Fruit fly (Drosophila melanogaster) whole organism, embryonic: ENCODE measurements around the gene Ac76E.

Source experiments
- Blimp-1 ChIP-seq: fragments of 200-800 bp; sonication (Bioruptor generic); optimal IDR thresholded peaks from 3 replicates; lab custom pipeline; 2018; ENCODE audit warnings: missing biosample characterization, missing genetic modification characterization, mild to moderate bottlenecking, moderate library complexity, missing genetic modification reagents
- BtbVII ChIP-seq: fragments of 200-800 bp; sonication (Bioruptor generic); optimal IDR thresholded peaks from 3 replicates; lab custom pipeline; 2017; ENCODE audit warnings: missing biosample characterization, mild to moderate bottlenecking, missing genetic modification characterization
- CG10366 ChIP-seq: fragments of 200-800 bp; sonication (Bioruptor generic); IDR thresholded peaks from 2 replicates; pipeline ENCODE4 v1.3.6; 2022; ENCODE audit warnings: missing biosample characterization, missing genetic modification characterization
- CG10654 ChIP-seq: fragments of 200-800 bp; sonication (Bioruptor generic); optimal IDR thresholded peaks from 2 replicates; lab custom pipeline; 2016; ENCODE audit warnings: missing biosample characterization, missing genetic modification characterization
- CG12299 ChIP-seq: fragments of 200-800 bp; sonication (Bioruptor generic); optimal IDR thresholded peaks from 2 replicates; lab custom pipeline; 2018; ENCODE audit warnings: missing biosample characterization, mild to moderate bottlenecking, missing genetic modification characterization
- CG12391 ChIP-seq: fragments of 200-800 bp; sonication (Bioruptor generic); optimal IDR thresholded peaks from 3 replicates; lab custom pipeline; 2018; ENCODE audit warnings: missing biosample characterization, mild to moderate bottlenecking, missing genetic modification characterization, moderate library complexity
- CG14441 ChIP-seq: fragments of 200-800 bp; sonication (Bioruptor generic); IDR thresholded peaks from 2 replicates; pipeline ENCODE4 v1.3.6; 2022; ENCODE audit warnings: missing biosample characterization, missing genetic modification characterization
- CG14667 ChIP-seq: fragments of 200-800 bp; sonication (Bioruptor generic); IDR thresholded peaks from 2 replicates; pipeline ENCODE4 v1.3.6; 2022; ENCODE audit warnings: missing biosample characterization, missing genetic modification characterization
- CG1603 ChIP-seq: fragments of 200-800 bp; sonication (Bioruptor generic); optimal IDR thresholded peaks from 2 replicates; lab custom pipeline; 2019; ENCODE audit warnings: missing biosample characterization, mild to moderate bottlenecking, missing genetic modification characterization, moderate library complexity
- CG16813 ChIP-seq: fragments of 200-800 bp; sonication (Bioruptor generic); IDR thresholded peaks from 3 replicates; pipeline ENCODE4 v1.3.6; 2022; ENCODE audit warnings: missing biosample characterization, missing genetic modification characterization; ENCODE audit not compliant: partially characterized antibody
- CG18011 ChIP-seq: fragments of 200-800 bp; sonication (Bioruptor generic); optimal IDR thresholded peaks from 2 replicates; lab custom pipeline; 2017; ENCODE audit warnings: missing biosample characterization, missing genetic modification characterization, mild to moderate bottlenecking, moderate library complexity, missing genotype
- CG18262 ChIP-seq: fragments of 200-800 bp; optimal IDR thresholded peaks from 3 replicates; lab custom pipeline; 2019; ENCODE audit warnings: missing biosample characterization, mild to moderate bottlenecking, missing genetic modification characterization, moderate library complexity
- CG1832 ChIP-seq: fragments of 200-800 bp; sonication (Bioruptor generic); optimal IDR thresholded peaks from 2 replicates; lab custom pipeline; 2017; ENCODE audit warnings: missing biosample characterization, mild to moderate bottlenecking, missing genetic modification characterization, inconsistent platforms
- CG18764 ChIP-seq: fragments of 200-800 bp; sonication (Bioruptor generic); optimal IDR thresholded peaks from 3 replicates; lab custom pipeline; 2016; ENCODE audit warnings: missing biosample characterization, missing genetic modification characterization
- CG2129 ChIP-seq: fragments of 200-800 bp; sonication (Bioruptor generic); IDR thresholded peaks from 2 replicates; pipeline ENCODE4 v1.3.6; 2022; ENCODE audit warnings: missing biosample characterization, missing genetic modification characterization; ENCODE audit not compliant: partially characterized antibody
- CG30431 ChIP-seq: fragments of 200-800 bp; sonication (Bioruptor generic); optimal IDR thresholded peaks from 2 replicates; lab custom pipeline; 2017; ENCODE audit warnings: missing biosample characterization, missing genetic modification characterization
- CG3407 ChIP-seq: fragments of 200-800 bp; sonication (Bioruptor generic); optimal IDR thresholded peaks from 2 replicates; lab custom pipeline; 2018; ENCODE audit warnings: missing biosample characterization, mild to moderate bottlenecking, missing genetic modification characterization
- CG3847 ChIP-seq: fragments of 200-800 bp; sonication (Bioruptor generic); IDR thresholded peaks from 2 replicates; pipeline ENCODE4 v1.3.6; 2022; ENCODE audit warnings: missing biosample characterization, missing genetic modification characterization
- CG4282 ChIP-seq: fragments of 200-800 bp; sonication (Bioruptor generic); optimal IDR thresholded peaks from 2 replicates; lab custom pipeline; 2016; ENCODE audit warnings: missing biosample characterization, missing genetic modification characterization
- CG43689 ChIP-seq: fragments of 200-800 bp; sonication (Bioruptor generic); IDR thresholded peaks from 2 replicates; pipeline ENCODE4 v1.3.6; 2022; ENCODE audit warnings: missing biosample characterization, missing genetic modification characterization
- CG8290 ChIP-seq, 3 experiments: fragments of 200-800 bp; sonication (Bioruptor generic); optimal IDR thresholded peaks; 2 replicates each; lab custom pipeline; 2016 to 2019; ENCODE audit warnings: missing biosample characterization in 3 of 3, missing genetic modification characterization in 3 of 3, mild to moderate bottlenecking in 2 of 3, moderate library complexity in 1 of 3
- Dip2 ChIP-seq: fragments of 200-800 bp; sonication (Bioruptor generic); IDR thresholded peaks from 2 replicates; pipeline ENCODE4 v1.3.6; 2022; ENCODE audit warnings: missing biosample characterization, missing genetic modification characterization
- Doc2 ChIP-seq: fragments of 200-800 bp; sonication (Bioruptor generic); IDR thresholded peaks from 2 replicates; pipeline ENCODE4 v1.3.6; 2022; ENCODE audit warnings: missing biosample characterization, missing genetic modification characterization
- Elba2 ChIP-seq: fragments of 200-800 bp; sonication (Bioruptor generic); optimal IDR thresholded peaks from 3 replicates; lab custom pipeline; 2016; ENCODE audit warnings: missing biosample characterization, missing genetic modification characterization
- Ets65A ChIP-seq: fragments of 200-800 bp; sonication (Bioruptor generic); peaks from one replicate; lab custom pipeline; 2016; ENCODE audit warnings: missing biosample characterization, missing genetic modification characterization
- Hr3 ChIP-seq: fragments of 200-800 bp; sonication (Bioruptor generic); optimal IDR thresholded peaks from 3 replicates; lab custom pipeline; 2016; ENCODE audit warnings: missing biosample characterization, missing genetic modification characterization
- MTF-1 ChIP-seq: fragments of 200-800 bp; sonication (Bioruptor generic); optimal IDR thresholded peaks from 2 replicates; lab custom pipeline; 2018; ENCODE audit warnings: missing biosample characterization, mild to moderate bottlenecking, missing genetic modification characterization, borderline replicate concordance
- Mad ChIP-seq: fragments of 200-800 bp; sonication (Bioruptor generic); optimal IDR thresholded peaks from 2 replicates; lab custom pipeline; 2016; ENCODE audit warnings: missing biosample characterization, missing genetic modification characterization
- Myb ChIP-seq: fragments of 200-800 bp; sonication (Bioruptor generic); optimal IDR thresholded peaks from 2 replicates; lab custom pipeline; 2016; ENCODE audit warnings: missing biosample characterization, missing genetic modification characterization
- NFAT ChIP-seq: fragments of 200-800 bp; sonication (Bioruptor generic); IDR thresholded peaks from 2 replicates; pipeline ENCODE4 v1.3.6; 2022; ENCODE audit warnings: missing biosample characterization, missing genetic modification characterization
- Nf-YA ChIP-seq: fragments of 200-800 bp; sonication (Bioruptor generic); IDR thresholded peaks from 2 replicates; pipeline ENCODE4 v1.3.6; 2022; ENCODE audit warnings: missing biosample characterization, missing genetic modification characterization
- Six4 ChIP-seq: fragments of 200-800 bp; sonication (Bioruptor generic); optimal IDR thresholded peaks from 2 replicates; lab custom pipeline; 2016; ENCODE audit warnings: missing biosample characterization, missing genetic modification characterization
- Sry-β ChIP-seq: fragments of 200-800 bp; sonication (Bioruptor generic); optimal IDR thresholded peaks from 2 replicates; lab custom pipeline; 2018; ENCODE audit warnings: missing biosample characterization, mild to moderate bottlenecking, missing genetic modification characterization, moderate library complexity
- Usf ChIP-seq: fragments of 200-800 bp; sonication (Bioruptor generic); optimal IDR thresholded peaks from 2 replicates; lab custom pipeline; 2017; ENCODE audit warnings: missing genotype, missing biosample characterization, missing genetic modification characterization
- cg ChIP-seq: fragments of 200-800 bp; sonication (Bioruptor generic); optimal IDR thresholded peaks from 3 replicates; lab custom pipeline; 2019; ENCODE audit warnings: missing biosample characterization, mild to moderate bottlenecking, missing genetic modification characterization, moderate library complexity
- dmrt99B ChIP-seq: fragments of 200-800 bp; sonication (Bioruptor generic); optimal IDR thresholded peaks from 2 replicates; lab custom pipeline; 2018; ENCODE audit warnings: missing biosample characterization, mild to moderate bottlenecking, missing genetic modification characterization, moderate library complexity
- dpn ChIP-seq, 2 experiments: fragments of 200-800 bp; sonication (Bioruptor generic); optimal IDR thresholded peaks; 3 replicates each; lab custom pipeline; 2016; ENCODE audit warnings: missing biosample characterization in 2 of 2, missing genetic modification characterization in 2 of 2
- gce ChIP-seq: fragments of 200-800 bp; sonication (Bioruptor generic); IDR thresholded peaks from 3 replicates; pipeline ENCODE4 v1.3.6; 2022; ENCODE audit warnings: missing biosample characterization, missing genetic modification characterization
- gem ChIP-seq: fragments of 200-800 bp; sonication (Bioruptor generic); optimal IDR thresholded peaks from 2 replicates; lab custom pipeline; 2019; ENCODE audit warnings: missing biosample characterization, mild to moderate bottlenecking, missing genetic modification characterization, moderate library complexity
- gfzf ChIP-seq: fragments of 200-800 bp; sonication (Bioruptor generic); optimal IDR thresholded peaks from 2 replicates; lab custom pipeline; 2016; ENCODE audit warnings: missing biosample characterization, mild to moderate bottlenecking, missing genetic modification characterization, moderate library complexity
- grn ChIP-seq: fragments of 200-800 bp; sonication (Bioruptor generic); optimal IDR thresholded peaks from 3 replicates; lab custom pipeline; 2017; ENCODE audit warnings: missing biosample characterization, missing genetic modification characterization
- lov ChIP-seq, 2 experiments: fragments of 200-800 bp in 1 of 2; fragments of >200 bp in 1 of 2; sonication (Bioruptor generic) in 1 of 2; IDR thresholded peaks in 1 of 2; optimal IDR thresholded peaks in 1 of 2; 2 replicates in 1 of 2; 3 replicates in 1 of 2; pipeline versions ENCODE4 v1.3.6 to Lab custom; 2017 to 2022; ENCODE audit warnings: missing biosample characterization in 1 of 2, missing genetic modification characterization in 1 of 2
- sd ChIP-seq: fragments of 200-800 bp; sonication (Bioruptor generic); optimal IDR thresholded peaks from 3 replicates; lab custom pipeline; 2018; ENCODE audit warnings: missing biosample characterization, mild to moderate bottlenecking, missing genetic modification characterization, moderate library complexity
- sisA ChIP-seq: fragments of 200-800 bp; sonication (Bioruptor generic); IDR thresholded peaks from 2 replicates; pipeline ENCODE4 v1.3.6; 2022; ENCODE audit warnings: missing biosample characterization, missing genetic modification characterization
- sna ChIP-seq: fragments of 200-800 bp; sonication (Bioruptor generic); IDR thresholded peaks from 2 replicates; pipeline ENCODE4 v1.3.6; 2022; ENCODE audit warnings: missing biosample characterization, missing genetic modification characterization; ENCODE audit not compliant: partially characterized antibody
- sr ChIP-seq: fragments of 200-800 bp; sonication (Bioruptor generic); IDR thresholded peaks from 3 replicates; pipeline ENCODE4 v1.3.6; 2022; ENCODE audit warnings: missing biosample characterization, missing genetic modification characterization
- ssp ChIP-seq: fragments of 200-800 bp; sonication (Bioruptor generic); IDR thresholded peaks from 2 replicates; pipeline ENCODE4 v1.3.6; 2022; ENCODE audit warnings: missing biosample characterization, missing genetic modification characterization
- stwl ChIP-seq: fragments of 200-800 bp; sonication (Bioruptor generic); optimal IDR thresholded peaks from 3 replicates; lab custom pipeline; 2018; ENCODE audit warnings: missing biosample characterization, mild to moderate bottlenecking, missing genetic modification characterization, moderate library complexity
- tgo ChIP-seq: fragments of 200-800 bp; sonication (Bioruptor generic); IDR thresholded peaks from 3 replicates; pipeline ENCODE4 v1.3.6; 2022; ENCODE audit warnings: missing biosample characterization, missing genetic modification characterization
- trem ChIP-seq: fragments of 200-800 bp; optimal IDR thresholded peaks from 3 replicates; lab custom pipeline; 2019; ENCODE audit warnings: missing biosample characterization, mild to moderate bottlenecking, missing genetic modification characterization, moderate library complexity
- vnd ChIP-seq: fragments of 200-800 bp; sonication (Bioruptor generic); IDR thresholded peaks from 3 replicates; pipeline ENCODE4 v1.3.6; 2022; ENCODE audit warnings: missing biosample characterization, missing genetic modification characterization; ENCODE audit not compliant: partially characterized antibody

The Ac76E gene

DNA sequence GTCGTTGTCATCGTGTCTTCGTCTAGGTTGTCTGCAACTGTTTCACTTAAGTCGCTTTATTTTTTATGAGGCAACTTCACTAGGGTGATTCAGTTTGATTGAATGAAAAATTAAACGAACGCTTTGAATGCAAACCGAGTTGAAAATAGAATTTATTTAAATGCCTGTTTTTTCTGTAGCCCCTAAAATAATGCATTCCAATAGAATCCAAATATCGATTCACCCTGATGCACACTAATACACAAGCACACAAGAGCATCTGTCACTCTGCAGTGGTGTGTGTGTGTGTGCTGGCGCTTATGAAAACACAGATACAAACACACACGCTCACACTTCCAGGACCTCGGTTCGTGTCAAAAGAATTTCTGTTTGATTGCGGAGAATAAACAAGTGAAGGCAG is 22.7 kb downstream of the Ac76E start (continued):
- TF ChIP-seq Nf-YA (GFP tag; lab: Robert Waterston, UW) = no peak
- TF ChIP-seq BtbVII (GFP tag; lab: Kevin White, UChicago) = no peak
- TF ChIP-seq Sry-β = no peak
- TF ChIP-seq gem (tag; lab: Kevin White, UChicago) = peak; percentile 40
- TF ChIP-seq CG10366 (GFP tag; lab: Robert Waterston, UW) = no peak
- TF ChIP-seq Usf = no peak
- TF ChIP-seq CG3847 (GFP tag; lab: Robert Waterston, UW) = no peak
- TF ChIP-seq CG14667 = no peak
- no peak for TF ChIP-seq tgo (GFP tag; lab: Robert Waterston, UW)
- TF ChIP-seq CG18764 (GFP tag; lab: Kevin White, UChicago) = no peak
- no peak for TF ChIP-seq sisA (GFP tag; lab: Robert Waterston, UW)
- TF ChIP-seq CG10654 (GFP tag; lab: Kevin White, UChicago) = no peak
- TF ChIP-seq Six4 (GFP tag; lab: Kevin White, UChicago) = no peak
- no peak for TF ChIP-seq CG1832
- TF ChIP-seq Blimp-1 (GFP tag; lab: Kevin White, UChicago) = no peak
- TF ChIP-seq dpn (GFP tag; optimal IDR thresholded peaks at IDR 0.05; lab: Kevin White, UChicago) = peak in 1 of 2 experiments; percentile 2
- TF ChIP-seq grn (GFP tag; lab: Kevin White, UChicago) = no peak
- TF ChIP-seq Hr3 = no peak
- TF ChIP-seq CG43689 = no peak
- TF ChIP-seq Ets65A (GFP tag; lab: Kevin White, UChicago) = peak; percentile 90
- no peak for TF ChIP-seq CG16813
- TF ChIP-seq CG18262 (tag; lab: Kevin White, UChicago) = no peak
- no peak for TF ChIP-seq dmrt99B
- no peak for TF ChIP-seq CG8290 (GFP tag; optimal IDR thresholded peaks at IDR 0.05; lab: Kevin White, UChicago)
- peak in 1 of 2 experiments; percentile 52 for TF ChIP-seq CG8290 (tag; optimal IDR thresholded peaks at IDR 0.05; lab: Kevin White, UChicago)
- TF ChIP-seq Doc2 (GFP tag; lab: Robert Waterston, UW) = no peak
- TF ChIP-seq lov (optimal IDR thresholded peaks at IDR 0.05; lab: Kevin White, UChicago) = no peak
- TF ChIP-seq lov (GFP tag; IDR thresholded peaks at IDR 0.05; lab: Robert Waterston, UW) = no peak
- TF ChIP-seq sna (GFP tag; lab: Robert Waterston, UW) = no peak
- TF ChIP-seq gce = no peak
- no peak for TF ChIP-seq vnd (GFP tag; lab: Robert Waterston, UW)
- TF ChIP-seq sr (GFP tag; lab: Robert Waterston, UW) = no peak
- no peak for TF ChIP-seq CG18011 (GFP tag; lab: Kevin White, UChicago)
- TF ChIP-seq Myb (GFP tag; lab: Kevin White, UChicago) = no peak
- TF ChIP-seq CG14441 (GFP tag; lab: Robert Waterston, UW) = no peak
- no peak for TF ChIP-seq Elba2 (GFP tag; lab: Kevin White, UChicago)
- peak; percentile 8 for TF ChIP-seq CG12299
- no peak for TF ChIP-seq gfzf
- no peak for TF ChIP-seq ssp (GFP tag; lab: Robert Waterston, UW)
- TF ChIP-seq Dip2 (GFP tag; lab: Robert Waterston, UW) = no peak
- no peak for TF ChIP-seq CG4282 (GFP tag; lab: Kevin White, UChicago)
- TF ChIP-seq CG30431 (GFP tag; lab: Kevin White, UChicago) = no peak
- no peak for TF ChIP-seq Mad
- TF ChIP-seq CG12391 (tag; lab: Kevin White, UChicago) = no peak
- TF ChIP-seq trem (tag; lab: Kevin White, UChicago) = no peak
- no peak for TF ChIP-seq CG3407 (GFP tag; lab: Kevin White, UChicago)
- no peak for TF ChIP-seq MTF-1 (GFP tag; lab: Kevin White, UChicago)
- no peak for TF ChIP-seq CG2129 (GFP tag; lab: Robert Waterston, UW)
- no peak for TF ChIP-seq sd
- TF ChIP-seq CG1603 (tag; lab: Kevin White, UChicago) = peak; percentile 21
- no peak; the same call in 1 of the 2 replicates for TF ChIP-seq NFAT
- TF ChIP-seq cg (GFP tag; lab: Kevin White, UChicago) = no peak
- TF ChIP-seq stwl (tag; lab: Kevin White, UChicago) = no peak
